Fruit fly (Drosophila melanogaster): ENCODE data around the gene Ubc4.

- TF ChIP-seq CG8478 (optimal IDR thresholded peaks at IDR 0.05) (no peak), CTCF (optimal IDR thresholded peaks at IDR 0.05) (no peak)
Observed at dm6 chr3L:9717101-9717500, 19.0 kb downstream of the Ubc4 start.

All from S2 (cell line).